Worm (Caenorhabditis elegans) whole organism, L3 larva: ENCODE data around the gene Y51A2B.2.

Experiments used
- R02D3.7 ChIP-seq: fragments of 150-350 bp; optimal IDR thresholded peaks from 2 replicates; lab custom pipeline; 2014; ENCODE audit warnings: missing biosample characterization, missing genetic modification characterization
- ZK546.5 ChIP-seq: sonication (generic microtip); optimal IDR thresholded peaks from 2 replicates; lab custom pipeline; 2017; ENCODE audit warnings: missing biosample characterization, missing genetic modification characterization
- aly-2 ChIP-seq: fragments of 150-350 bp; optimal IDR thresholded peaks from 2 replicates; lab custom pipeline; 2014; ENCODE audit warnings: missing biosample characterization, missing genetic modification characterization
- ama-1 ChIP-seq: fragments of 150-350 bp; optimal IDR thresholded peaks from 2 replicates; lab custom pipeline; 2018
- ceh-16 ChIP-seq: sonication (generic microtip); optimal IDR thresholded peaks from 2 replicates; lab custom pipeline; 2017; ENCODE audit warnings: missing biosample characterization, missing genetic modification characterization
- ceh-28 ChIP-seq: fragments of 150-350 bp; optimal IDR thresholded peaks from 2 replicates; lab custom pipeline; 2014; ENCODE audit warnings: missing biosample characterization, missing genetic modification reagents, missing genetic modification characterization
- daf-12 ChIP-seq: fragments of 150-350 bp; optimal IDR thresholded peaks from 2 replicates; lab custom pipeline; 2014; ENCODE audit warnings: missing biosample characterization, missing genetic modification reagents, missing genetic modification characterization
- egl-27 ChIP-seq: sonication (generic microtip); optimal IDR thresholded peaks from 4 replicates; lab custom pipeline; 2017; ENCODE audit warnings: missing biosample characterization, missing genetic modification reagents, missing genetic modification characterization
- elt-1 ChIP-seq: fragments of 150-350 bp; optimal IDR thresholded peaks from 2 replicates; lab custom pipeline; 2014; ENCODE audit warnings: missing biosample characterization, missing genetic modification characterization
- elt-2 ChIP-seq: sonication (generic microtip); optimal IDR thresholded peaks from 2 replicates; lab custom pipeline; 2016; ENCODE audit warnings: missing genetic modification reagents, mild to moderate bottlenecking, missing genetic modification characterization, missing compliant biosample characterization
- elt-3 ChIP-seq, 3 experiments: fragments of 150-350 bp in 1 of 3; sonication (generic microtip) in 2 of 3; optimal IDR thresholded peaks; 2 replicates in 2 of 3; 4 replicates in 1 of 3; lab custom pipeline; 2014 to 2017; ENCODE audit warnings: missing biosample characterization in 3 of 3, missing genetic modification characterization in 3 of 3
- eor-1 ChIP-seq, 2 experiments: fragments of 150-350 bp; optimal IDR thresholded peaks; 2 replicates each; lab custom pipeline; 2014 to 2018; ENCODE audit warnings: missing biosample characterization in 2 of 2, missing genetic modification characterization in 2 of 2
- fkh-10 ChIP-seq: sonication (generic microtip); optimal IDR thresholded peaks from 2 replicates; lab custom pipeline; 2017; ENCODE audit warnings: missing biosample characterization, missing genetic modification reagents, missing genetic modification characterization
- fkh-2 ChIP-seq: fragments of 150-350 bp; optimal IDR thresholded peaks from 2 replicates; lab custom pipeline; 2014; ENCODE audit warnings: missing biosample characterization, missing genetic modification reagents, missing genetic modification characterization
- fos-1 ChIP-seq: fragments of 150-350 bp; optimal IDR thresholded peaks from 2 replicates; lab custom pipeline; 2014; ENCODE audit warnings: missing biosample characterization, missing genetic modification characterization
- hmg-11 ChIP-seq: sonication (generic microtip); optimal IDR thresholded peaks from 2 replicates; lab custom pipeline; 2016; ENCODE audit warnings: missing genetic modification characterization, missing compliant biosample characterization
- jun-1 ChIP-seq: fragments of 150-350 bp; optimal IDR thresholded peaks from 2 replicates; lab custom pipeline; 2014; ENCODE audit warnings: missing biosample characterization, missing genetic modification reagents, missing genetic modification characterization
- lin-15B ChIP-seq: fragments of 150-350 bp; optimal IDR thresholded peaks from 2 replicates; lab custom pipeline; 2014; ENCODE audit warnings: missing biosample characterization, missing genetic modification characterization
- lin-39 ChIP-seq: fragments of 150-350 bp; optimal IDR thresholded peaks from 2 replicates; lab custom pipeline; 2018; ENCODE audit warnings: missing biosample characterization, missing genetic modification reagents, missing genetic modification characterization
- lsy-12 ChIP-seq: sonication (generic microtip); optimal IDR thresholded peaks from 2 replicates; lab custom pipeline; 2016; ENCODE audit warnings: mild to moderate bottlenecking, missing genetic modification characterization, missing compliant biosample characterization
- nfya-1 ChIP-seq: sonication (generic microtip); optimal IDR thresholded peaks from 2 replicates; lab custom pipeline; 2017; ENCODE audit warnings: missing genetic modification characterization, mild to moderate bottlenecking, missing compliant biosample characterization, antibody characterized with exemption, moderate library complexity; ENCODE audit not compliant: insufficient read depth
- nhr-23 ChIP-seq: fragments of 150-350 bp; optimal IDR thresholded peaks from 2 replicates; lab custom pipeline; 2014; ENCODE audit warnings: missing biosample characterization, missing genetic modification reagents, missing genetic modification characterization
- nhr-25 ChIP-seq: sonication (generic microtip); optimal IDR thresholded peaks from 2 replicates; lab custom pipeline; 2017; ENCODE audit warnings: missing biosample characterization, missing genetic modification characterization
- nhr-28 ChIP-seq: fragments of 150-350 bp; optimal IDR thresholded peaks from 2 replicates; lab custom pipeline; 2014; ENCODE audit warnings: missing biosample characterization, missing genetic modification characterization
- nhr-43 ChIP-seq: sonication (generic microtip); optimal IDR thresholded peaks from 2 replicates; lab custom pipeline; 2016; ENCODE audit warnings: mild to moderate bottlenecking, missing genetic modification characterization, missing compliant biosample characterization; ENCODE audit not compliant: poor library complexity, severe bottlenecking
- nhr-67 ChIP-seq: fragments of 150-350 bp; optimal IDR thresholded peaks from 2 replicates; lab custom pipeline; 2014; ENCODE audit warnings: missing biosample characterization, missing genetic modification characterization
- nhr-76 ChIP-seq: fragments of 150-350 bp; sonication (generic microtip); optimal IDR thresholded peaks from 5 replicates; lab custom pipeline; 2014; ENCODE audit warnings: missing biosample characterization, missing genetic modification characterization
- pha-4 ChIP-seq: fragments of 150-350 bp; optimal IDR thresholded peaks from 2 replicates; lab custom pipeline; 2014; ENCODE audit warnings: missing biosample characterization, missing genetic modification reagents, missing genetic modification characterization
- pqm-1 ChIP-seq: fragments of 150-350 bp; optimal IDR thresholded peaks from 2 replicates; lab custom pipeline; 2017; ENCODE audit warnings: missing biosample characterization, missing genetic modification characterization, inconsistent platforms
- snpc-4 ChIP-seq: fragments of 150-350 bp; optimal IDR thresholded peaks from 2 replicates; lab custom pipeline; 2014; ENCODE audit warnings: missing biosample characterization, missing genetic modification characterization

Y51A2B.2 gene

ce11 chrV:18371028-18371427 is 3.3 kb upstream of the Y51A2B.2 start:
- TF ChIP-seq nhr-67 (tag; lab: Kevin White, UChicago) (no peak), nhr-43 (no peak)

DNA sequence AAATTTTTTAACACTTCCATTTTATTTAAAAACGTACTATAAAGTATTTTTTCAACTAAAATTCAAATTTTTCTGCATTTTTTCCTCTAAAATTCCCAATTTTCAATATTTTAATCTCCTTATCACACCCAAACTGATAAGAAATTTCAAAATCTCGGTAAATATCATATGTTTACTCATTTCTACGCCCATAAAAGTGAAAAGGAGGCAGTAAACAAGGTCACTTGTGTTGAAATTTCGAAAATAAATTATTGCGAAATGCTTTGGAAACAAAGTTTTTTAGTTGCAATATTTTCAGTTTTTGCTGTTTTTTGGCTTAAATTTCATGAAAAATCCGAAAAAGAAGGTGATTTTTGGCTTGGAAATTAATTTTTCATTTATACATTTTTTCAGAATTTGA is 2.7 kb upstream of the Y51A2B.2 start, which contains the start of gene C08E8.4:
Gene C08E8.4 (plus strand): TSS at position 268 of the 400 bp plus-strand sequence.
- TF ChIP-seq pha-4 (peak; percentile 75), lin-39 (tag; lab: Kevin White, UChicago) (no peak), elt-2 (tag; lab: Kevin White, UChicago) (peak; percentile 67), pqm-1 (tag; lab: Kevin White, UChicago) (peak; percentile 80), jun-1 (tag; lab: Kevin White, UChicago) (peak; percentile 28)

DNA sequence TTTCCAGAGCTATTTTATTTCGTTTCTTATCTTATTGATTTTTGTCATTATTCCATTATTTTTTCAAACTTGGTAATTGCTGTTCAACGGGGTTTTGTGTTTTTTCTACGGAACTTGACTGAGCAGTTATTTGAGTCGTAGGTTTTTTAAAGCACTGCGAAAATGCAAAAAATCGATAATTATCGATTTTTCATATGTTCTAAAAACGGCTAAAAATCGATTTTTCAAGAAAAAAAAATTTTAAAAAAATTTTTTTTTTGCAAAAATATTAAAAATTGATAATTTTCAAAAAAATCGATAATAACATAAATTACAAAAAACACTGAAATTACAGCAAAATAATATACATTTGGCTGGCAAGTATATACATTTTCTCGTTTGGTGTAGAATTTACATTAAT is 1.3 kb downstream of the Y51A2B.2 start:
- TF ChIP-seq elt-3 (tag; optimal IDR thresholded peaks at IDR 0.05; lab: Kevin White, UChicago): no peak
- TF ChIP-seq ceh-28 (tag; lab: Kevin White, UChicago): peak; percentile 84
- TF ChIP-seq, all 47 proteins: peak for 1

- no peak for TF ChIP-seq nhr-28 (tag; lab: Kevin White, UChicago)
Measured at ce11 chrV:18378819-18379218, 4.5 kb downstream of the Y51A2B.2 start, which contains the start of gene Y51A2B.8. Gene Y51A2B.8 (plus strand): TSS chrV:18379119.

ce11 chrV:18382590-18382989 is 8.3 kb downstream of the Y51A2B.2 start, which contains the start of gene nhr-288:
Gene nhr-288 (minus strand): TSS chrV:18382690.
- no peak for TF ChIP-seq ama-1 (lab: Kevin White, UChicago)
- TF ChIP-seq snpc-4 (tag; lab: Kevin White, UChicago): no peak
- no peak for TF ChIP-seq jun-1 (tag; lab: Kevin White, UChicago)
- TF ChIP-seq lsy-12 (tag; lab: Kevin White, UChicago): no peak
- TF ChIP-seq ZK546.5 (tag; lab: Kevin White, UChicago): no peak
- no peak for TF ChIP-seq aly-2 (tag; lab: Kevin White, UChicago)
- no peak for TF ChIP-seq fkh-2 (tag; lab: Kevin White, UChicago)
- TF ChIP-seq hmg-11 (tag; lab: Kevin White, UChicago): no peak
- TF ChIP-seq nhr-76 (tag; lab: Kevin White, UChicago): no peak
- no peak for TF ChIP-seq daf-12 (tag; lab: Kevin White, UChicago)
- no peak for TF ChIP-seq nfya-1 (tag; lab: Kevin White, UChicago)
- no peak for TF ChIP-seq fkh-10 (GFP tag; lab: Kevin White, UChicago)
- TF ChIP-seq nhr-23: no peak
- TF ChIP-seq ceh-28 (tag; lab: Kevin White, UChicago): no peak
- no peak for TF ChIP-seq egl-27 (tag; lab: Kevin White, UChicago)
- no peak for TF ChIP-seq ceh-16 (tag; lab: Kevin White, UChicago)
- no peak for TF ChIP-seq lin-39 (tag; lab: Kevin White, UChicago)
- no peak for TF ChIP-seq R02D3.7 (tag; lab: Kevin White, UChicago)

DNA sequence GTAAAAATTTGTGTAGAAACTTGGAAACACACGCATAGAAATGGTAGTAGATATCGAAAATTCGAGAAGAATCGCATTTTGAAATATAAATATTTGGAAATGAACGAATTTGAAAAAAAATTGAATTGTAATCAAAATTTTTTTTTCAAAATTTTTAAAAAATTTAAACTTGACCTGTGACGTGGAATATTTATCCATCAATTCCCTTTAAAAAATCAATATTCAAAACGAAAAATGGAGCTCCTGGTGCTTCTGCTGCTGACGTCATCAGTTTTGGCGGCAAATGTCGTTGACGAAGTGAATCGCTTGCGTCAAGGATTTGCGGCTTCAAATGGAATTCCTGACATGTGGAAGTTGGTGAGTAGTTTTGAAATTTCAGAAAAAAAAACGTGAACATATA is 14.8 kb downstream of the Y51A2B.2 start, which contains the start of the genes Y51A2B.4 and Y51A2B.5:
Gene Y51A2B.4 (minus strand): TSS at position 101 of the 400 bp plus-strand sequence.
Gene Y51A2B.5 (plus strand): TSS at position 232 of the 400 bp plus-strand sequence.
- TF ChIP-seq elt-3 (tag; optimal IDR thresholded peaks at IDR 0.05; lab: Kevin White, UChicago) (no peak), lin-15B (tag; lab: Kevin White, UChicago) (no peak), fos-1 (tag; lab: Kevin White, UChicago) (no peak), pha-4 (no peak), ZK546.5 (tag; lab: Kevin White, UChicago) (no peak), aly-2 (tag; lab: Kevin White, UChicago) (no peak), eor-1 (tag; optimal IDR thresholded peaks at IDR 0.05; lab: Kevin White, UChicago) (no peak), nhr-23 (no peak), nhr-28 (tag; lab: Kevin White, UChicago) (no peak), nhr-25 (tag; lab: Kevin White, UChicago) (no peak), daf-12 (tag; lab: Kevin White, UChicago) (no peak), elt-1 (tag; lab: Kevin White, UChicago) (no peak), hmg-11 (tag; lab: Kevin White, UChicago) (no peak), egl-27 (tag; lab: Kevin White, UChicago) (no peak), nfya-1 (tag; lab: Kevin White, UChicago) (no peak)
